Fruit fly (Drosophila melanogaster) whole organism, prepupa: ENCODE results near the gene IntS11.

Experiments used
- Blimp-1 ChIP-seq: fragments of 200-800 bp; sonication (Bioruptor generic); optimal IDR thresholded peaks from 3 replicates; lab custom pipeline; 2017; ENCODE audit warnings: missing biosample characterization, missing genetic modification characterization, mild to moderate bottlenecking, moderate library complexity, missing genetic modification reagents
- CG10669 ChIP-seq: fragments of 200-800 bp; sonication (Bioruptor generic); optimal IDR thresholded peaks from 3 replicates; lab custom pipeline; 2018; ENCODE audit warnings: missing biosample characterization, mild to moderate bottlenecking, missing genetic modification characterization, moderate library complexity
- CG11294 ChIP-seq: fragments of 200-800 bp; sonication (Bioruptor generic); IDR thresholded peaks from 2 replicates; pipeline ENCODE4 v1.3.6; 2022; ENCODE audit warnings: missing biosample characterization, missing genetic modification characterization
- CG11762 ChIP-seq: fragments of 200-800 bp; sonication (Bioruptor generic); optimal IDR thresholded peaks from 3 replicates; lab custom pipeline; 2016; ENCODE audit warnings: missing biosample characterization, missing genetic modification characterization; ENCODE audit not compliant: insufficient read depth
- CG11902 ChIP-seq: fragments of 200-800 bp; sonication (Bioruptor generic); optimal IDR thresholded peaks from 3 replicates; lab custom pipeline; 2016; ENCODE audit warnings: missing biosample characterization, missing genetic modification characterization
- CG15336 ChIP-seq: fragments of 200-800 bp; sonication (Bioruptor generic); IDR thresholded peaks from 2 replicates; pipeline ENCODE4 v1.3.6; 2022; ENCODE audit warnings: missing biosample characterization, missing genetic modification characterization
- CG1621 ChIP-seq: fragments of 200-800 bp; sonication (Bioruptor generic); optimal IDR thresholded peaks from 3 replicates; lab custom pipeline; 2018; ENCODE audit warnings: missing biosample characterization, mild to moderate bottlenecking, missing genetic modification characterization
- CG16779 ChIP-seq: fragments of 200-800 bp; sonication (Bioruptor generic); optimal IDR thresholded peaks from 3 replicates; lab custom pipeline; 2017; ENCODE audit warnings: missing biosample characterization, mild to moderate bottlenecking, missing genetic modification characterization
- CG3032 ChIP-seq: fragments of 200-800 bp; optimal IDR thresholded peaks from 2 replicates; lab custom pipeline; 2019; ENCODE audit warnings: missing biosample characterization, mild to moderate bottlenecking, missing genetic modification characterization, moderate library complexity
- CG31627 ChIP-seq: fragments of 200-800 bp; sonication (Bioruptor generic); optimal IDR thresholded peaks from 3 replicates; lab custom pipeline; 2016; ENCODE audit warnings: missing biosample characterization, missing genetic modification characterization
- CG3919 ChIP-seq: fragments of 200-800 bp; sonication (Bioruptor generic); optimal IDR thresholded peaks from 3 replicates; lab custom pipeline; 2016; ENCODE audit warnings: missing biosample characterization, missing genetic modification characterization
- CG4318 ChIP-seq: fragments of 200-800 bp; sonication (Bioruptor generic); optimal IDR thresholded peaks from 3 replicates; lab custom pipeline; 2017; ENCODE audit warnings: missing biosample characterization, mild to moderate bottlenecking, missing genetic modification characterization
- CG6276 ChIP-seq: fragments of 200-800 bp; sonication (Bioruptor generic); optimal IDR thresholded peaks from 2 replicates; lab custom pipeline; 2017; ENCODE audit warnings: missing biosample characterization, mild to moderate bottlenecking, missing genetic modification characterization
- CG6792 ChIP-seq: fragments of 200-800 bp; sonication (Bioruptor generic); optimal IDR thresholded peaks from 3 replicates; lab custom pipeline; 2016; ENCODE audit warnings: missing biosample characterization, missing genetic modification characterization
- CG6808 ChIP-seq: fragments of 200-800 bp; sonication (Bioruptor generic); optimal IDR thresholded peaks from 3 replicates; lab custom pipeline; 2017; ENCODE audit warnings: missing biosample characterization, missing genetic modification characterization, mild to moderate bottlenecking, moderate library complexity, missing genetic modification reagents
- CG7368 ChIP-seq: fragments of 200-800 bp; sonication (Bioruptor generic); optimal IDR thresholded peaks from 3 replicates; lab custom pipeline; 2016; ENCODE audit warnings: missing biosample characterization, missing genetic modification characterization
- CG8119 ChIP-seq: fragments of 200-800 bp; sonication (Bioruptor generic); IDR thresholded peaks from 3 replicates; pipeline ENCODE4 v1.3.6; 2022; ENCODE audit warnings: missing biosample characterization, missing genetic modification characterization
- CG8319 ChIP-seq: fragments of 200-800 bp; sonication (Bioruptor generic); optimal IDR thresholded peaks from 3 replicates; lab custom pipeline; 2016; ENCODE audit warnings: missing biosample characterization, missing genetic modification characterization
- CG8632 ChIP-seq: fragments of 200-800 bp; sonication (Bioruptor generic); optimal IDR thresholded peaks from 3 replicates; lab custom pipeline; 2016; ENCODE audit warnings: missing biosample characterization, missing genetic modification characterization
- Eip75B ChIP-seq: fragments of 200-800 bp; sonication (Bioruptor generic); optimal IDR thresholded peaks from 3 replicates; lab custom pipeline; 2016; ENCODE audit warnings: missing biosample characterization, missing genetic modification characterization
- Eip78C ChIP-seq: fragments of 200-800 bp; sonication (Bioruptor generic); peaks from one replicate; lab custom pipeline; 2016; ENCODE audit warnings: missing biosample characterization, missing genetic modification characterization
- Eip93F ChIP-seq: fragments of 200-800 bp; sonication (Bioruptor generic); optimal IDR thresholded peaks from 2 replicates; lab custom pipeline; 2016; ENCODE audit warnings: missing biosample characterization, mild to moderate bottlenecking, missing genetic modification characterization
- Ets21C ChIP-seq: fragments of 200-800 bp; sonication (Bioruptor generic); optimal IDR thresholded peaks from 3 replicates; lab custom pipeline; 2016; ENCODE audit warnings: missing biosample characterization, missing genetic modification characterization
- Ets96B ChIP-seq: fragments of 200-800 bp; optimal IDR thresholded peaks from 2 replicates; lab custom pipeline; 2019; ENCODE audit warnings: missing biosample characterization, mild to moderate bottlenecking, missing genetic modification characterization, moderate library complexity
- Gug ChIP-seq: fragments of 200-800 bp; sonication (Bioruptor generic); IDR thresholded peaks from 2 replicates; pipeline ENCODE4 v1.3.6; 2022; ENCODE audit warnings: missing biosample characterization, missing genetic modification characterization
- Hr38 ChIP-seq: sonication (Bioruptor generic); optimal IDR thresholded peaks from 2 replicates; lab custom pipeline; 2016; ENCODE audit warnings: missing biosample characterization, missing genetic modification characterization
- Hr39 ChIP-seq: fragments of 200-800 bp; sonication (Bioruptor generic); optimal IDR thresholded peaks from 2 replicates; lab custom pipeline; 2016; ENCODE audit warnings: missing biosample characterization, missing genetic modification characterization
- Hr4 ChIP-seq: fragments of 200-800 bp; sonication (Bioruptor generic); optimal IDR thresholded peaks from 3 replicates; lab custom pipeline; 2016; ENCODE audit warnings: missing biosample characterization, missing genetic modification characterization
- Lpt ChIP-seq: fragments of 200-800 bp; sonication (Bioruptor generic); optimal IDR thresholded peaks from 3 replicates; lab custom pipeline; 2016; ENCODE audit warnings: missing biosample characterization, missing genetic modification characterization
- Met ChIP-seq: fragments of 200-800 bp; sonication (Bioruptor generic); optimal IDR thresholded peaks from 3 replicates; lab custom pipeline; 2016; ENCODE audit warnings: missing biosample characterization, missing genetic modification characterization
- OdsH ChIP-seq: fragments of 200-800 bp; sonication (Bioruptor generic); optimal IDR thresholded peaks from 3 replicates; lab custom pipeline; 2016; ENCODE audit warnings: missing biosample characterization, missing genetic modification characterization
- Smox ChIP-seq: fragments of 200-800 bp; sonication (Bioruptor generic); optimal IDR thresholded peaks from 3 replicates; lab custom pipeline; 2016; ENCODE audit warnings: missing biosample characterization, missing genetic modification characterization
- Sox102F ChIP-seq: fragments of 200-800 bp; sonication (Bioruptor generic); optimal IDR thresholded peaks from 2 replicates; lab custom pipeline; 2016; ENCODE audit warnings: missing biosample characterization, mild to moderate bottlenecking, missing genetic modification characterization
- Sox14 ChIP-seq: fragments of 200-800 bp; sonication (Bioruptor generic); optimal IDR thresholded peaks from 3 replicates; lab custom pipeline; 2016; ENCODE audit warnings: missing biosample characterization, missing genetic modification characterization
- cyc ChIP-seq: fragments of 200-800 bp; sonication (Bioruptor generic); optimal IDR thresholded peaks from 3 replicates; lab custom pipeline; 2016; ENCODE audit warnings: missing biosample characterization, missing genetic modification characterization
- dac ChIP-seq: fragments of 200-800 bp; sonication (Bioruptor generic); optimal IDR thresholded peaks from 2 replicates; lab custom pipeline; 2017; ENCODE audit warnings: missing biosample characterization, mild to moderate bottlenecking, missing genetic modification characterization
- eg ChIP-seq: fragments of 200-800 bp; sonication (Bioruptor generic); IDR thresholded peaks from 3 replicates; pipeline ENCODE4 v1.3.6; 2022; ENCODE audit warnings: missing biosample characterization, missing genetic modification characterization
- esn ChIP-seq: fragments of 200-800 bp; sonication (Bioruptor generic); optimal IDR thresholded peaks from 2 replicates; lab custom pipeline; 2016; ENCODE audit warnings: missing biosample characterization, mild to moderate bottlenecking, missing genetic modification characterization, moderate library complexity
- fd59A ChIP-seq: fragments of 200-800 bp; sonication (Bioruptor generic); optimal IDR thresholded peaks from 2 replicates; lab custom pipeline; 2017; ENCODE audit warnings: missing biosample characterization, mild to moderate bottlenecking, missing genetic modification characterization, missing genetic modification reagents
- fd85E ChIP-seq: fragments of 200-800 bp; sonication (Bioruptor generic); optimal IDR thresholded peaks from 3 replicates; lab custom pipeline; 2016; ENCODE audit warnings: missing biosample characterization, missing genetic modification characterization
- fkh ChIP-seq: fragments of 200-800 bp; sonication (Bioruptor generic); optimal IDR thresholded peaks from 3 replicates; lab custom pipeline; 2017; ENCODE audit warnings: missing biosample characterization, mild to moderate bottlenecking, missing genetic modification characterization, moderate library complexity
- lz ChIP-seq: fragments of 200-800 bp; sonication (Bioruptor generic); optimal IDR thresholded peaks from 3 replicates; lab custom pipeline; 2016; ENCODE audit warnings: missing biosample characterization, missing genetic modification characterization
- net ChIP-seq: fragments of 200-800 bp; sonication (Bioruptor generic); optimal IDR thresholded peaks from 3 replicates; lab custom pipeline; 2016; ENCODE audit warnings: missing biosample characterization, missing genetic modification characterization
- pdm3 ChIP-seq: fragments of 200-800 bp; sonication (Bioruptor generic); optimal IDR thresholded peaks from 3 replicates; lab custom pipeline; 2016; ENCODE audit warnings: missing biosample characterization, missing genetic modification characterization
- salr ChIP-seq, 2 experiments: fragments of 200-800 bp; sonication (Bioruptor generic); optimal IDR thresholded peaks; 3 replicates each; lab custom pipeline; 2016 to 2018; ENCODE audit warnings: missing biosample characterization in 2 of 2, missing genetic modification characterization in 2 of 2, mild to moderate bottlenecking in 1 of 2
- spab ChIP-seq: fragments of 200-800 bp; sonication (Bioruptor generic); optimal IDR thresholded peaks from 2 replicates; lab custom pipeline; 2017; ENCODE audit warnings: missing biosample characterization, mild to moderate bottlenecking, missing genetic modification characterization, missing genetic modification reagents
- svp ChIP-seq: fragments of 200-800 bp; sonication (Bioruptor generic); peaks from one replicate; lab custom pipeline; 2016; ENCODE audit warnings: missing biosample characterization, missing genetic modification characterization
- topi ChIP-seq: fragments of 200-800 bp; sonication (Bioruptor generic); optimal IDR thresholded peaks from 3 replicates; lab custom pipeline; 2016; ENCODE audit warnings: missing biosample characterization, missing genetic modification characterization
- vri ChIP-seq: fragments of 200-800 bp; sonication (Bioruptor generic); optimal IDR thresholded peaks from 3 replicates; lab custom pipeline; 2016; ENCODE audit warnings: missing biosample characterization, mild to moderate bottlenecking, missing genetic modification characterization

IntS11 gene

dm6 chr3R:29762297-29762696, 17.2 kb downstream of the IntS11 start (continued):
- TF ChIP-seq spab (GFP tag; lab: Kevin White, UChicago) (peak; percentile 29), Smox (GFP tag; lab: Kevin White, UChicago) (peak; percentile 73), fd85E (GFP tag; lab: Kevin White, UChicago) (no peak), CG11294 (GFP tag; lab: Robert Waterston, UW) (no peak), Eip75B (peak; percentile 71), lz (GFP tag; lab: Kevin White, UChicago) (peak; percentile 67), CG6276 (no peak), Hr39 (GFP tag; lab: Kevin White, UChicago) (peak; percentile 53)

- TF ChIP-seq Ets96B (tag; lab: Kevin White, UChicago) (peak; percentile 70), Lpt (GFP tag; lab: Kevin White, UChicago) (peak; percentile 67), CG10669 (peak; percentile 83), CG11762 (GFP tag; lab: Kevin White, UChicago) (peak; percentile 90), esn (GFP tag; lab: Kevin White, UChicago) (peak; percentile 99), CG6792 (peak; percentile 95), Hr38 (GFP tag; lab: Kevin White, UChicago) (no peak), CG6276 (peak; percentile 48), CG8632 (peak; percentile 93), Hr39 (GFP tag; lab: Kevin White, UChicago) (peak; percentile 99), spab (GFP tag; lab: Kevin White, UChicago) (peak; percentile 73), Eip78C (GFP tag; lab: Kevin White, UChicago) (peak; percentile 98), CG7368 (GFP tag; lab: Kevin White, UChicago) (peak; percentile 93), topi (GFP tag; lab: Kevin White, UChicago) (peak; percentile 99), CG6808 (peak; percentile 66), Eip93F (GFP tag; lab: Kevin White, UChicago) (peak; percentile 96), cyc (peak; percentile 99), CG15336 (GFP tag; lab: Robert Waterston, UW) (peak; percentile 77), Gug (GFP tag; lab: Robert Waterston, UW) (peak; percentile 31; the same call in 1 of the 2 replicates), fd85E (GFP tag; lab: Kevin White, UChicago) (peak; percentile 83), CG31627 (GFP tag; lab: Kevin White, UChicago) (peak; percentile 99), fd59A (GFP tag; lab: Kevin White, UChicago) (peak; percentile 60), Eip75B (peak; percentile 93), salr (GFP tag; optimal IDR thresholded peaks at IDR 0.05; lab: Kevin White, UChicago) (peak; percentile 61 to 65), OdsH (GFP tag; lab: Kevin White, UChicago) (peak; percentile 94), CG3032 (peak; percentile 76), net (GFP tag; lab: Kevin White, UChicago) (peak; percentile 86), Hr4 (GFP tag; lab: Kevin White, UChicago) (peak; percentile 79), dac (no peak), CG11902 (peak; percentile 97), vri (peak; percentile 96), CG4318 (GFP tag; lab: Kevin White, UChicago) (peak; percentile 22), pdm3 (GFP tag; lab: Kevin White, UChicago) (peak; percentile 94), CG8119 (GFP tag; lab: Robert Waterston, UW) (peak; percentile 72; the same call in 2 of the 3 replicates), eg (peak; percentile 83), CG1621 (tag; lab: Kevin White, UChicago) (peak; percentile 72), fkh (GFP tag; lab: Kevin White, UChicago) (no peak), Sox14 (GFP tag; lab: Kevin White, UChicago) (peak; percentile 97), CG16779 (tag; lab: Kevin White, UChicago) (peak; percentile 38), CG3919 (GFP tag; lab: Kevin White, UChicago) (peak; percentile 97), CG11294 (GFP tag; lab: Robert Waterston, UW) (peak; percentile 65; the same call in 1 of the 2 replicates), Blimp-1 (GFP tag; lab: Kevin White, UChicago) (peak; percentile 92), Met (GFP tag; lab: Kevin White, UChicago) (peak; percentile 97), Ets21C (peak; percentile 98), Sox102F (GFP tag; lab: Kevin White, UChicago) (peak; percentile 99), CG8319 (GFP tag; lab: Kevin White, UChicago) (peak; percentile 95), svp (GFP tag; lab: Kevin White, UChicago) (peak; percentile 98), Smox (GFP tag; lab: Kevin White, UChicago) (peak; percentile 98)
These were observed 18.0 kb downstream of the IntS11 start for dm6 chr3R:29763154-29763553.
